Worm (Caenorhabditis elegans) whole organism, late embryonic: ENCODE measurements around the gene dgk-5.

Experiments used
- C08G9.2 ChIP-seq: sonication (generic microtip); optimal IDR thresholded peaks from 2 replicates; lab custom pipeline; 2016; ENCODE audit warnings: mild to moderate bottlenecking, missing genetic modification characterization, moderate library complexity, missing compliant biosample characterization
- C38D4.7 ChIP-seq: fragments of 200-800 bp; sonication (Bioruptor generic); optimal IDR thresholded peaks from 2 replicates; lab custom pipeline; 2018; ENCODE audit warnings: mild to moderate bottlenecking, missing genetic modification characterization, moderate library complexity, missing compliant biosample characterization
- F13H6.1 ChIP-seq: sonication (generic microtip); optimal IDR thresholded peaks from 2 replicates; lab custom pipeline; 2016; ENCODE audit warnings: missing genetic modification characterization, missing compliant biosample characterization
- K02D7.2 ChIP-seq: sonication (generic microtip); optimal IDR thresholded peaks from 2 replicates; lab custom pipeline; 2017; ENCODE audit warnings: mild to moderate bottlenecking, missing genetic modification characterization, missing compliant biosample characterization
- K09A11.1 ChIP-seq: sonication (generic microtip); optimal IDR thresholded peaks from 2 replicates; lab custom pipeline; 2017; ENCODE audit warnings: antibody characterized with exemption, mild to moderate bottlenecking, missing genetic modification characterization, missing compliant biosample characterization; ENCODE audit not compliant: insufficient read depth
- Y22D7AL.16 ChIP-seq: sonication (generic microtip); optimal IDR thresholded peaks from 2 replicates; lab custom pipeline; 2016; ENCODE audit warnings: missing genetic modification characterization, missing compliant biosample characterization
- ahr-1 ChIP-seq: sonication (generic microtip); optimal IDR thresholded peaks from 2 replicates; lab custom pipeline; 2016; ENCODE audit warnings: missing genetic modification characterization, missing compliant biosample characterization
- ama-1 ChIP-seq: fragments of 150-350 bp; optimal IDR thresholded peaks from 2 replicates; lab custom pipeline; 2014
- ceh-19 ChIP-seq: fragments of 200-800 bp; sonication (Bioruptor generic); optimal IDR thresholded peaks from 2 replicates; lab custom pipeline; 2018; ENCODE audit warnings: mild to moderate bottlenecking, missing genetic modification characterization, missing compliant biosample characterization
- ceh-2 ChIP-seq: sonication (generic microtip); optimal IDR thresholded peaks from 2 replicates; lab custom pipeline; 2016; ENCODE audit warnings: missing genotype, missing genetic modification characterization, missing compliant biosample characterization
- ceh-30 ChIP-seq: fragments of 150-350 bp; optimal IDR thresholded peaks from 2 replicates; lab custom pipeline; 2014; ENCODE audit warnings: missing biosample characterization, missing genetic modification characterization
- ceh-45 ChIP-seq: fragments of 200-800 bp; sonication (Bioruptor generic); IDR thresholded peaks from 2 replicates; pipeline ENCODE4 v1.3.6; 2022; ENCODE audit warnings: missing genetic modification reagents, missing genetic modification characterization, missing compliant biosample characterization
- ceh-48 ChIP-seq: sonication (generic microtip); optimal IDR thresholded peaks from 2 replicates; lab custom pipeline; 2016; ENCODE audit warnings: missing genetic modification characterization, inconsistent platforms, missing compliant biosample characterization
- ceh-6 ChIP-seq: fragments of 200-800 bp; sonication (Bioruptor generic); optimal IDR thresholded peaks from 2 replicates; lab custom pipeline; 2018; ENCODE audit warnings: mild to moderate bottlenecking, missing genetic modification characterization, missing compliant biosample characterization
- ceh-9 ChIP-seq: sonication (generic microtip); optimal IDR thresholded peaks from 2 replicates; lab custom pipeline; 2016; ENCODE audit warnings: mild to moderate bottlenecking, missing genetic modification characterization, inconsistent platforms, missing compliant biosample characterization
- che-1 ChIP-seq: sonication (generic microtip); optimal IDR thresholded peaks from 2 replicates; lab custom pipeline; 2016; ENCODE audit warnings: mild to moderate bottlenecking, missing genetic modification characterization, missing compliant biosample characterization
- dve-1 ChIP-seq: sonication (generic microtip); optimal IDR thresholded peaks from 2 replicates; lab custom pipeline; 2017; ENCODE audit warnings: antibody characterized with exemption, mild to moderate bottlenecking, missing genetic modification characterization, missing compliant biosample characterization
- elt-2 ChIP-seq: sonication (generic microtip); optimal IDR thresholded peaks from 2 replicates; lab custom pipeline; 2016; ENCODE audit warnings: missing genetic modification reagents, missing genetic modification characterization, missing compliant biosample characterization
- elt-4 ChIP-seq: sonication (generic microtip); optimal IDR thresholded peaks from 2 replicates; lab custom pipeline; 2016; ENCODE audit warnings: missing genetic modification characterization, missing compliant biosample characterization
- eyg-1 ChIP-seq: sonication (generic microtip); optimal IDR thresholded peaks from 2 replicates; lab custom pipeline; 2016; ENCODE audit warnings: missing genotype, missing genetic modification characterization, missing compliant biosample characterization
- fkh-10 ChIP-seq: fragments of 150-350 bp; optimal IDR thresholded peaks from 2 replicates; lab custom pipeline; 2014; ENCODE audit warnings: missing biosample characterization, missing genetic modification reagents, missing genetic modification characterization
- fkh-6 ChIP-seq: sonication (generic microtip); optimal IDR thresholded peaks from 2 replicates; lab custom pipeline; 2016; ENCODE audit warnings: missing genetic modification characterization, missing compliant biosample characterization
- hlh-15 ChIP-seq: sonication (generic microtip); optimal IDR thresholded peaks from 2 replicates; lab custom pipeline; 2016; ENCODE audit warnings: missing genetic modification characterization, missing compliant biosample characterization
- hlh-8 ChIP-seq: sonication (generic microtip); optimal IDR thresholded peaks from 2 replicates; lab custom pipeline; 2016; ENCODE audit warnings: missing genotype, missing genetic modification characterization, missing compliant biosample characterization
- lim-6 ChIP-seq: sonication (generic microtip); optimal IDR thresholded peaks from 2 replicates; lab custom pipeline; 2016; ENCODE audit warnings: missing genetic modification characterization, missing compliant biosample characterization
- madf-2 ChIP-seq: sonication (generic microtip); optimal IDR thresholded peaks from 2 replicates; lab custom pipeline; 2017; ENCODE audit warnings: missing genetic modification characterization, missing compliant biosample characterization
- mec-3 ChIP-seq: sonication (generic microtip); optimal IDR thresholded peaks from 2 replicates; lab custom pipeline; 2016; ENCODE audit warnings: borderline replicate concordance, missing genetic modification characterization, missing compliant biosample characterization
- nfya-1 ChIP-seq: sonication (generic microtip); optimal IDR thresholded peaks from 2 replicates; lab custom pipeline; 2017; ENCODE audit warnings: missing genetic modification characterization, mild to moderate bottlenecking, missing compliant biosample characterization, antibody characterized with exemption, moderate library complexity
- nhr-232 ChIP-seq: sonication (generic microtip); optimal IDR thresholded peaks from 2 replicates; lab custom pipeline; 2016; ENCODE audit warnings: missing genetic modification characterization, missing compliant biosample characterization
- odd-2 ChIP-seq: sonication (generic microtip); optimal IDR thresholded peaks from 2 replicates; lab custom pipeline; 2017; ENCODE audit warnings: antibody characterized with exemption, mild to moderate bottlenecking, missing genetic modification characterization, missing compliant biosample characterization
- pax-1 ChIP-seq: fragments of 150-350 bp; optimal IDR thresholded peaks from 2 replicates; lab custom pipeline; 2014; ENCODE audit warnings: missing biosample characterization, missing genetic modification characterization
- pqm-1 ChIP-seq: sonication (generic microtip); optimal IDR thresholded peaks from 2 replicates; lab custom pipeline; 2016; ENCODE audit warnings: missing genetic modification characterization, missing compliant biosample characterization
- pros-1 ChIP-seq: fragments of 150-350 bp; optimal IDR thresholded peaks from 2 replicates; lab custom pipeline; 2014; ENCODE audit warnings: missing biosample characterization, missing genetic modification reagents, missing genetic modification characterization
- ref-2 ChIP-seq: sonication (generic microtip); optimal IDR thresholded peaks from 2 replicates; lab custom pipeline; 2016; ENCODE audit warnings: missing genetic modification characterization, missing compliant biosample characterization
- sdc-2 ChIP-seq: sonication (generic microtip); optimal IDR thresholded peaks from 2 replicates; lab custom pipeline; 2016; ENCODE audit warnings: missing genotype, missing genetic modification characterization, missing compliant biosample characterization
- sox-4 ChIP-seq: sonication (generic microtip); optimal IDR thresholded peaks from 2 replicates; lab custom pipeline; 2017; ENCODE audit warnings: mild to moderate bottlenecking, missing genetic modification characterization, inconsistent platforms, missing compliant biosample characterization
- syd-9 ChIP-seq: sonication (generic microtip); optimal IDR thresholded peaks from 2 replicates; lab custom pipeline; 2016; ENCODE audit warnings: mild to moderate bottlenecking, missing genetic modification characterization, moderate library complexity, missing compliant biosample characterization
- tbx-2 ChIP-seq: sonication (generic microtip); optimal IDR thresholded peaks from 2 replicates; lab custom pipeline; 2016; ENCODE audit warnings: missing genetic modification characterization, missing compliant biosample characterization
- tbx-7 ChIP-seq: sonication (generic microtip); optimal IDR thresholded peaks from 2 replicates; lab custom pipeline; 2016; ENCODE audit warnings: missing genotype, missing genetic modification characterization, missing compliant biosample characterization
- ttx-3 ChIP-seq: sonication (generic microtip); optimal IDR thresholded peaks from 2 replicates; lab custom pipeline; 2016; ENCODE audit warnings: missing genetic modification reagents, missing genetic modification characterization, missing compliant biosample characterization
- unc-3 ChIP-seq, 2 experiments: fragments of 200-800 bp in 1 of 2; sonication (Bioruptor generic) in 1 of 2; sonication (generic microtip) in 1 of 2; conservative IDR thresholded peaks in 1 of 2; optimal IDR thresholded peaks in 1 of 2; 2 replicates each; pipeline versions ENCODE4 v1.3.6 to Lab custom; 2016 to 2022; ENCODE audit warnings: missing compliant biosample characterization in 2 of 2, missing genetic modification characterization in 2 of 2, missing genetic modification reagents in 1 of 2
- unc-42 ChIP-seq: sonication (generic microtip); optimal IDR thresholded peaks from 2 replicates; lab custom pipeline; 2016; ENCODE audit warnings: missing genotype, missing genetic modification characterization, missing compliant biosample characterization
- ztf-16 ChIP-seq: sonication (generic microtip); optimal IDR thresholded peaks from 2 replicates; lab custom pipeline; 2017; ENCODE audit warnings: missing genetic modification characterization, missing compliant biosample characterization

dgk-5 gene

DNA sequence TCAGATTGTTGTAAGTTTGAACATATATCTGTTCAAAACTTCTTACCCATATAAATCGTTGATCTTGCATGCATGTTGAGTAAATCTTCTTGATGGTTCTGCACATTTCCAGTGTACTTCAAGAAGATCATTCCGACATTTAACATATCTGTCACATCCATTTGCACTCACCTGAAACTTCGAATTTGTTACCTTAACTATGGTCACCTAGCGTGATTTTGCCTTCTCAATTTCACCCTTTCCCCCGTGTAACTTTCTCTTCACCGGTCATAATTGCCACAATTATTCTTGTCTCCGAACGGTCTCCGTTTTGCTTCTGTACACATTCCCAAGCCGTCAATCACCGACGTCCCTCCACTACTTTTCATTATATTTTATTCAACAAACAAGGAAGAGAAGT, 42.5 kb upstream of the dgk-5 start:
- TF ChIP-seq ceh-9 (no peak), ceh-19 (no peak), K02D7.2 (no peak), unc-3 (GFP tag; conservative IDR thresholded peaks at IDR 0.05; lab: Robert Waterston, UW) (no peak), unc-3 (tag; optimal IDR thresholded peaks at IDR 0.05; lab: Kevin White, UChicago) (no peak), ttx-3 (tag; lab: Kevin White, UChicago) (no peak), eyg-1 (tag; lab: Kevin White, UChicago) (no peak), mec-3 (tag; lab: Kevin White, UChicago) (no peak), che-1 (tag; lab: Kevin White, UChicago) (no peak), K09A11.1 (tag; lab: Kevin White, UChicago) (no peak), ceh-45 (GFP tag; lab: Robert Waterston, UW) (no peak), nfya-1 (tag; lab: Kevin White, UChicago) (no peak), lim-6 (no peak), syd-9 (tag; lab: Kevin White, UChicago) (no peak), elt-2 (tag; lab: Kevin White, UChicago) (no peak), fkh-10 (no peak), odd-2 (no peak), Y22D7AL.16 (tag; lab: Kevin White, UChicago) (no peak)

DNA sequence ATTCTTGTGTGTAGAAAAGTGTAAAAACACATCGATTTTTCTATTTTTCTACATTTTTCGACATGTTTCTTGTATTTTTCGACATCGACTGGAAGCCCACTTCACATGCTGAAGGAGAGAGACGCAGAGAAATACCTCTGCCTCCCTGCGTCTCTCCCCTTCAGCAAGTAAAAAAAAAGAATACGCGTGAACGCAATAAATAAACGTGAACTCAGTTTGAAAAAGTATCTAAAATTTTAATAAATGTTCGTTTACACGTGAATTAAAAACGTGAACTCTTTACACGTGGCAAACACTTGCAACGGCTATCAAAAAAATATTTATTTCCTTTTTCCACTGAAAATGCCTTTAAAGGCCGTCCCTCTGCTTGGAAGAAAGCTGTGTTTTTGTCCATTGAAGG, 31.9 kb upstream of the dgk-5 start, which contains the start of gene R05G9.1:
TSS of gene R05G9.1 (plus strand) at position 343 of the 400 bp plus-strand sequence.
- TF ChIP-seq ceh-48 (tag; lab: Kevin White, UChicago) (no peak), ttx-3 (tag; lab: Kevin White, UChicago) (no peak), ceh-19 (no peak), pqm-1 (tag; lab: Kevin White, UChicago) (no peak), F13H6.1 (tag; lab: Kevin White, UChicago) (no peak), ceh-45 (GFP tag; lab: Robert Waterston, UW) (no peak), ama-1 (lab: Kevin White, UChicago) (no peak), pax-1 (tag; lab: Kevin White, UChicago) (no peak), pros-1 (no peak), ztf-16 (no peak), sdc-2 (tag; lab: Kevin White, UChicago) (no peak), K02D7.2 (no peak), nhr-232 (tag; lab: Kevin White, UChicago) (no peak), mec-3 (tag; lab: Kevin White, UChicago) (no peak)
- TF ChIP-seq, all 69 proteins: peak for 0

DNA sequence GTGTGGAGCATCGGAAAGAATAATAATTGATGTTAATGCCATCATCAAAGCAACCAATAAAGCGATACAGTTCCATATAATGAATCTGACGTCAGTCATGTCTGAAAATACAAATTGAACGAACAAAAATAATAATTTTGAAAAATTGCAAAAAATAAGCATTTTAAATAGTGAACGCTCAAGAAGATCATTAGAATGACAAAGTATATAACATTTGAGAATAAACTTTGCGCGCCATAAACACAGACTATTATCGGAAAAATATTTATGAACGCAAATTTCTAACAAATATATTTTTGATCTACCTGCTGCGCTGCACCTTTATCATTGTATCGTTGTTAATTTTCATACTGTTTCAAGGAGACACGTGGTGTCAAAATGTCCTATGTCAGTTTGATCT, 30.5 kb upstream of the dgk-5 start, which contains the start of gene R05G9.3:
TSS of gene R05G9.3 (minus strand) at position 101 of the 400 bp plus-strand sequence.
- TF ChIP-seq ceh-9 (no peak), ceh-6 (no peak), fkh-6 (tag; lab: Kevin White, UChicago) (no peak), syd-9 (tag; lab: Kevin White, UChicago) (no peak), madf-2 (tag; lab: Kevin White, UChicago) (no peak), unc-42 (no peak), tbx-7 (tag; lab: Kevin White, UChicago) (no peak), ztf-16 (no peak), ceh-2 (tag; lab: Kevin White, UChicago) (no peak), tbx-2 (tag; lab: Kevin White, UChicago) (no peak), pqm-1 (tag; lab: Kevin White, UChicago) (no peak), C08G9.2 (tag; lab: Kevin White, UChicago) (no peak), C38D4.7 (GFP tag; lab: Kevin White, UChicago) (no peak)

DNA sequence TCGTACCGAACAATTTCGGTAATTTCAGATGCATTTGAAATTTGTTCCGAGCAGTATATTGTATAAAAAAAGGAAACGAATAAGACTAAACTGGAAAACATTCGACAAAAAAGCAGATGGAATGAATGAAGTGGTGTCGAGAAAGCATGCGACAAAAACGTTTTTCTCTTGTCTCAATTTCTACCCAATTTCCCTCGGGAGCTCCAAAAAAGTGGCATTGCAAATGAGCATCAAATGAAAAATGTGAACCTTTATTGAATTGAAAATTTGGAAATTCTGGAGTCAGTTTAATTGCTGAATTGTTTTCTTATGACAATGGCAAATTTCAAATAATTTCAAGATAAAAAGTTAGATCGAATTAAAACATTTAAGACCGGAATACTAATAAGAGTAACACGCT, 29.3 kb upstream of the dgk-5 start, which contains the start of gene R05G9.5:
TSS of gene R05G9.5 (minus strand) at position 101 of the 400 bp plus-strand sequence.
- TF ChIP-seq tbx-7 (tag; lab: Kevin White, UChicago) (no peak), elt-4 (no peak), hlh-15 (no peak), ref-2 (tag; lab: Kevin White, UChicago) (no peak), nhr-232 (tag; lab: Kevin White, UChicago) (no peak), syd-9 (tag; lab: Kevin White, UChicago) (no peak), C08G9.2 (tag; lab: Kevin White, UChicago) (no peak), ahr-1 (no peak), ceh-30 (tag; lab: Kevin White, UChicago) (no peak), elt-2 (tag; lab: Kevin White, UChicago) (no peak), hlh-8 (no peak), ceh-9 (no peak), dve-1 (tag; lab: Kevin White, UChicago) (no peak), ceh-19 (no peak), sox-4 (tag; lab: Kevin White, UChicago) (no peak), odd-2 (no peak), tbx-2 (tag; lab: Kevin White, UChicago) (no peak)
- TF ChIP-seq, all 69 proteins: peak for 0
